Worm (Caenorhabditis elegans): ENCODE data around the gene bus-1.

Gene bus-1

DNA sequence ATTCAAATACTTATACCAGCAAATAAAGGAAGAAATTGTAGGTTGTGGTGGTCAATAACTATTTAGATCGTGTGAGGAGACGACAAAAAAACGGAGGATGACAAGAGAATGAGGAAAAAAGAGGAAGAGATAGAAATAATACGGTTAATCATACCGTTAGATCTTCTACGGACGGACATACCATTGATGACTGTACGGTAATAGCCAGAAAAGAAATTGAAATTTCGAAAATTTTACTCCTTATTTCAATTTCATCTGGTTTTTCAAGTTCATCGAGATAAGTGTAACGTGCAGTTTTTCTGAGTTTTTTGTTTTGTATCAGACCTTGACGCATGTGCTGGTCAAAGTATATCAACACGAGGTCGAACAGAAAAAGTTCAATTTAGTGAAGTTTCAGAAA is 41.3 kb upstream of the bus-1 start:
- TF ChIP-seq ceh-16 (tag; optimal IDR thresholded peaks at IDR 0.05) (peak; percentile 30), nhr-25 (tag; optimal IDR thresholded peaks at IDR 0.05) (peak; percentile 35), sma-9 (GFP tag; optimal IDR thresholded peaks at IDR 0.05) (peak; percentile 25), sma-9 (tag; optimal IDR thresholded peaks at IDR 0.05) (no peak), blmp-1 (tag; optimal IDR thresholded peaks at IDR 0.05; ENCODE audit: insufficient read depth) (peak; percentile 61), mab-5 (tag; optimal IDR thresholded peaks at IDR 0.05) (no peak), F13H6.1 (tag; optimal IDR thresholded peaks at IDR 0.05) (no peak)

DNA sequence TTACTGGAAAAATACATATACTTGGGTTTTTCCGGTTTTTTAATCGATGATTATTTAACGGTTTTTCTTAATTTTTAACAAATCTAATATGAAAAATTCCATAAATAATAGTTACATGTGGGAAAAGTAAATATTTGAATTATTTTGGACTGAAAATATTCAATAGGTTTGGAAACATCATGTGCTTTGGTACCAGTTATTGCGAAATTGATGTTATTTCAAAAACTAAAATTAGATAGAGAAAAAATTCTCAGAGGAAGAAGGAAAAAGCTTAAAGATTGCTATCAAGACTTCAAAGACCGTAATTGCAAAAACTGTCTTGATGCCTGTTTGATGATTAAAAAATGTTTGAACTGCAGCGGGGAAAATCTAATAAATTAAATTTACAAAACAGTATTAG is 40.4 kb upstream of the bus-1 start:
- TF ChIP-seq lin-39 (tag; optimal IDR thresholded peaks at IDR 0.05) (no peak), sem-4 (tag; optimal IDR thresholded peaks at IDR 0.05) (no peak), nhr-6 (tag; optimal IDR thresholded peaks at IDR 0.05) (no peak), ztf-1 (GFP tag; conservative IDR thresholded peaks at IDR 0.05) (no peak), F13H6.1 (tag; optimal IDR thresholded peaks at IDR 0.05) (no peak), nhr-21 (tag; optimal IDR thresholded peaks at IDR 0.05) (no peak), sma-9 (GFP tag; optimal IDR thresholded peaks at IDR 0.05) (no peak), sma-9 (tag; optimal IDR thresholded peaks at IDR 0.05) (no peak)

DNA sequence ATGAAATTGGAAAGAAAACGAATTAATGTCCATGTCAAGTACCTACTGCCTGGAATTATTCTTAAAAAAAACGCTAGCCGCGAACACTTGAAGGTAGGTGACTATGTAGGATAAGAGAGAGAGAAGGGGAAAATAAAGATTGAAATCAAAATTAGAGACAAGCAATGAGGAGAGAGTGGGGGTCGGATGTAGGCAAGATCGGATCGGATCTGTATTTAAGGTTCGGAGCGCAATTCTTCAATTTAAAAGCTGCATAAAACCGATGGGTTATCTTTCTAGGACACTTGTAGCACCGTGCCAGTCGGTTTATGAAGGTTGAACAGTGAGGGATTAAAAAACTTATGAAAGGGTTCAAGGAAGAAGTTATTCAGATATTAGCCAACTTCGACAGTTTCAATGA is 38.5 kb upstream of the bus-1 start:
- TF ChIP-seq nhr-25 (tag; optimal IDR thresholded peaks at IDR 0.05), result peak; percentile 27
- no peak for TF ChIP-seq ztf-4 (tag; optimal IDR thresholded peaks at IDR 0.05)
- TF ChIP-seq lsy-2 (tag; optimal IDR thresholded peaks at IDR 0.05), result no peak
- TF ChIP-seq C34F6.9 (tag; optimal IDR thresholded peaks at IDR 0.05), result no peak
- TF ChIP-seq lin-39 (tag; optimal IDR thresholded peaks at IDR 0.05), result no peak
- TF ChIP-seq F13H6.1 (tag; optimal IDR thresholded peaks at IDR 0.05), result no peak
- TF ChIP-seq elt-3 (tag; optimal IDR thresholded peaks at IDR 0.05), result no peak
- TF ChIP-seq zag-1 (tag; optimal IDR thresholded peaks at IDR 0.05), result no peak

DNA sequence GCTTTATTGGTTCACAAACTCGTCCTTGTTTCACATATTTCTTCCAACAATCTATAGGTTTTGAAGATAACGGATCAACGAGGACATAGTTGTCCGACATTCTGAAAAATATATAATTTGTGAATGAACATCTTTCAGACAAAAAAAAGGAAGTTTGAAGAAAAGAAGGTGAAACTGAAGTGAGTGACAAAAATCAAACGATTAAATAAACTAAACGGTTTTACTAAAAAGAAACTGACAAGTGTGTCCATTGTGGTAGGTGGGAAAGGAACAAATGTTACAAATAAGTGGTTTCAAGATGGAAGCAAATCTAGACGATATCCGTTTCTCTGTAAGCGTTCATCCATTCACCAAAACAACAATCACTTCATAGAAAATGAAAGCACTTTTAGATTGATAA is 37.7 kb upstream of the bus-1 start, which contains the start of gene C25E10.12:
Gene C25E10.12 (minus strand): TSS at position 101 of the 400 bp plus-strand sequence.
- no peak for TF ChIP-seq mab-5 (tag; optimal IDR thresholded peaks at IDR 0.05)
- TF ChIP-seq snpc-4 (tag; optimal IDR thresholded peaks at IDR 0.05), result no peak
- no peak for TF ChIP-seq sem-4 (tag; optimal IDR thresholded peaks at IDR 0.05)
- no peak for TF ChIP-seq ama-1 (optimal IDR thresholded peaks at IDR 0.05)
- no peak for TF ChIP-seq nhr-23 (tag; optimal IDR thresholded peaks at IDR 0.05)
- no peak for TF ChIP-seq elt-3 (tag; optimal IDR thresholded peaks at IDR 0.05)
- no peak for TF ChIP-seq unc-55 (GFP tag; optimal IDR thresholded peaks at IDR 0.05)
- no peak for TF ChIP-seq gmeb-1 (tag; optimal IDR thresholded peaks at IDR 0.05)
- no peak for TF ChIP-seq F13H6.1 (tag; optimal IDR thresholded peaks at IDR 0.05)
- no peak for TF ChIP-seq ztf-11 (tag; optimal IDR thresholded peaks at IDR 0.05)
- no peak for TF ChIP-seq ZK546.5 (tag; optimal IDR thresholded peaks at IDR 0.05)
- TF ChIP-seq nhr-6 (tag; optimal IDR thresholded peaks at IDR 0.05), result no peak
- no peak for TF ChIP-seq R02D3.7 (tag; optimal IDR thresholded peaks at IDR 0.05)
- TF ChIP-seq skn-1 (tag; optimal IDR thresholded peaks at IDR 0.05), result no peak
- TF ChIP-seq ceh-16 (tag; optimal IDR thresholded peaks at IDR 0.05), result no peak
- no peak for TF ChIP-seq nhr-12 (tag; optimal IDR thresholded peaks at IDR 0.05)
- no peak for TF ChIP-seq nhr-237 (tag; optimal IDR thresholded peaks at IDR 0.05)

DNA sequence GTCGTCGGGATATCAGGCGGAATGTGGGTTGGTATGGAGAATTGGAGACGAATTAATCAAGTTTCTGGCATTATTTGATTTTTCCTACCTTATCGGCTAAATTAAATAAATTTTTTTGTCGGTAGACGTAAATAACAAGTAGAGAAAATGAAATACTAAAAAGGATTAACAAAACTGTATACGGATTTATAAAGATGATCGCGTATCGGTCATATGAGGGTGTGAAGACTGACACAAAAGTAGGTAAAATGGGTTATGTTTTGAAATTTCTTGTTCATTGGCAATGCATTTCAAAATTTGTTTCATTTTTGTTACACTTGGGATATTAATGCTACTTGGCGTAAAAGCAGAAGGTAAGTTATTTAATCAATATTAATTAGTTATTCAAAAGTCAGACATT is 34.9 kb upstream of the bus-1 start, which contains the start of the genes C25E10.16 and C25E10.13:
Gene C25E10.16 (minus strand): TSS at position 101 of the 400 bp plus-strand sequence.
Gene C25E10.13 (plus strand): TSS at position 256 of the 400 bp plus-strand sequence.
- TF ChIP-seq mdl-1 (tag; optimal IDR thresholded peaks at IDR 0.05) (no peak), alr-1 (tag; optimal IDR thresholded peaks at IDR 0.05) (no peak), nhr-21 (tag; optimal IDR thresholded peaks at IDR 0.05) (no peak), elt-1 (tag; optimal IDR thresholded peaks at IDR 0.05) (no peak), fos-1 (tag; optimal IDR thresholded peaks at IDR 0.05) (no peak), ama-1 (optimal IDR thresholded peaks at IDR 0.05) (no peak), ceh-82 (tag; optimal IDR thresholded peaks at IDR 0.05) (no peak), gmeb-1 (tag; optimal IDR thresholded peaks at IDR 0.05) (no peak), lin-39 (tag; optimal IDR thresholded peaks at IDR 0.05) (no peak), Y55F3AM.14 (GFP tag; optimal IDR thresholded peaks at IDR 0.05) (no peak), ztf-11 (tag; optimal IDR thresholded peaks at IDR 0.05) (no peak), mbf-1 (tag; optimal IDR thresholded peaks at IDR 0.05) (no peak), nhr-77 (tag; optimal IDR thresholded peaks at IDR 0.05) (no peak), lin-13 (GFP tag; optimal IDR thresholded peaks at IDR 0.05) (no peak), crh-2 (tag; optimal IDR thresholded peaks at IDR 0.05) (no peak), mab-5 (tag; optimal IDR thresholded peaks at IDR 0.05) (no peak)

All from whole organism, L2 larva.